Fruit fly (Drosophila melanogaster) whole organism, prepupa: ENCODE measurements around the gene CG10317.

Experiments
- Blimp-1 ChIP-seq: fragments of 200-800 bp; sonication (Bioruptor generic); optimal IDR thresholded peaks from 3 replicates; lab custom pipeline; 2017; ENCODE audit warnings: missing biosample characterization, missing genetic modification characterization, mild to moderate bottlenecking, moderate library complexity, missing genetic modification reagents
- CG10669 ChIP-seq: fragments of 200-800 bp; sonication (Bioruptor generic); optimal IDR thresholded peaks from 3 replicates; lab custom pipeline; 2018; ENCODE audit warnings: missing biosample characterization, mild to moderate bottlenecking, missing genetic modification characterization, moderate library complexity
- CG11762 ChIP-seq: fragments of 200-800 bp; sonication (Bioruptor generic); optimal IDR thresholded peaks from 3 replicates; lab custom pipeline; 2016; ENCODE audit warnings: missing biosample characterization, missing genetic modification characterization; ENCODE audit not compliant: insufficient read depth
- CG11902 ChIP-seq: fragments of 200-800 bp; sonication (Bioruptor generic); optimal IDR thresholded peaks from 3 replicates; lab custom pipeline; 2016; ENCODE audit warnings: missing biosample characterization, missing genetic modification characterization
- CG15336 ChIP-seq: fragments of 200-800 bp; sonication (Bioruptor generic); IDR thresholded peaks from 2 replicates; pipeline ENCODE4 v1.3.6; 2022; ENCODE audit warnings: missing biosample characterization, missing genetic modification characterization
- CG1621 ChIP-seq: fragments of 200-800 bp; sonication (Bioruptor generic); optimal IDR thresholded peaks from 3 replicates; lab custom pipeline; 2018; ENCODE audit warnings: missing biosample characterization, mild to moderate bottlenecking, missing genetic modification characterization
- CG16779 ChIP-seq: fragments of 200-800 bp; sonication (Bioruptor generic); optimal IDR thresholded peaks from 3 replicates; lab custom pipeline; 2017; ENCODE audit warnings: missing biosample characterization, mild to moderate bottlenecking, missing genetic modification characterization
- CG3032 ChIP-seq: fragments of 200-800 bp; optimal IDR thresholded peaks from 2 replicates; lab custom pipeline; 2019; ENCODE audit warnings: missing biosample characterization, mild to moderate bottlenecking, missing genetic modification characterization, moderate library complexity
- CG31627 ChIP-seq: fragments of 200-800 bp; sonication (Bioruptor generic); optimal IDR thresholded peaks from 3 replicates; lab custom pipeline; 2016; ENCODE audit warnings: missing biosample characterization, missing genetic modification characterization
- CG32006 ChIP-seq: fragments of 200-800 bp; sonication (Bioruptor generic); optimal IDR thresholded peaks from 3 replicates; lab custom pipeline; 2017; ENCODE audit warnings: missing biosample characterization, mild to moderate bottlenecking, missing genetic modification characterization
- CG3919 ChIP-seq: fragments of 200-800 bp; sonication (Bioruptor generic); optimal IDR thresholded peaks from 3 replicates; lab custom pipeline; 2016; ENCODE audit warnings: missing biosample characterization, missing genetic modification characterization
- CG4318 ChIP-seq: fragments of 200-800 bp; sonication (Bioruptor generic); optimal IDR thresholded peaks from 3 replicates; lab custom pipeline; 2017; ENCODE audit warnings: missing biosample characterization, mild to moderate bottlenecking, missing genetic modification characterization
- CG6792 ChIP-seq: fragments of 200-800 bp; sonication (Bioruptor generic); optimal IDR thresholded peaks from 3 replicates; lab custom pipeline; 2016; ENCODE audit warnings: missing biosample characterization, missing genetic modification characterization
- CG6854 ChIP-seq: fragments of 200-800 bp; sonication (Bioruptor generic); optimal IDR thresholded peaks from 2 replicates; lab custom pipeline; 2017; ENCODE audit warnings: missing biosample characterization, mild to moderate bottlenecking, missing genetic modification characterization
- Eip75B ChIP-seq: fragments of 200-800 bp; sonication (Bioruptor generic); optimal IDR thresholded peaks from 3 replicates; lab custom pipeline; 2016; ENCODE audit warnings: missing biosample characterization, missing genetic modification characterization
- Eip78C ChIP-seq: fragments of 200-800 bp; sonication (Bioruptor generic); peaks from one replicate; lab custom pipeline; 2016; ENCODE audit warnings: missing biosample characterization, missing genetic modification characterization
- Ets21C ChIP-seq: fragments of 200-800 bp; sonication (Bioruptor generic); optimal IDR thresholded peaks from 3 replicates; lab custom pipeline; 2016; ENCODE audit warnings: missing biosample characterization, missing genetic modification characterization
- Hr38 ChIP-seq: sonication (Bioruptor generic); optimal IDR thresholded peaks from 2 replicates; lab custom pipeline; 2016; ENCODE audit warnings: missing biosample characterization, missing genetic modification characterization
- Hr4 ChIP-seq: fragments of 200-800 bp; sonication (Bioruptor generic); optimal IDR thresholded peaks from 3 replicates; lab custom pipeline; 2016; ENCODE audit warnings: missing biosample characterization, missing genetic modification characterization
- OdsH ChIP-seq: fragments of 200-800 bp; sonication (Bioruptor generic); optimal IDR thresholded peaks from 3 replicates; lab custom pipeline; 2016; ENCODE audit warnings: missing biosample characterization, missing genetic modification characterization
- Sox15 ChIP-seq: fragments of 200-800 bp; sonication (Bioruptor generic); optimal IDR thresholded peaks from 3 replicates; lab custom pipeline; 2016; ENCODE audit warnings: missing biosample characterization, missing genetic modification characterization
- achi ChIP-seq: fragments of 200-800 bp; sonication (Bioruptor generic); optimal IDR thresholded peaks from 3 replicates; lab custom pipeline; 2016; ENCODE audit warnings: missing biosample characterization, missing genetic modification characterization
- cyc ChIP-seq: fragments of 200-800 bp; sonication (Bioruptor generic); optimal IDR thresholded peaks from 3 replicates; lab custom pipeline; 2016; ENCODE audit warnings: missing biosample characterization, missing genetic modification characterization
- eg ChIP-seq: fragments of 200-800 bp; sonication (Bioruptor generic); IDR thresholded peaks from 3 replicates; pipeline ENCODE4 v1.3.6; 2022; ENCODE audit warnings: missing biosample characterization, missing genetic modification characterization
- fkh ChIP-seq: fragments of 200-800 bp; sonication (Bioruptor generic); optimal IDR thresholded peaks from 3 replicates; lab custom pipeline; 2017; ENCODE audit warnings: missing biosample characterization, mild to moderate bottlenecking, missing genetic modification characterization, moderate library complexity
- net ChIP-seq: fragments of 200-800 bp; sonication (Bioruptor generic); optimal IDR thresholded peaks from 3 replicates; lab custom pipeline; 2016; ENCODE audit warnings: missing biosample characterization, missing genetic modification characterization
- salr ChIP-seq, 2 experiments: fragments of 200-800 bp; sonication (Bioruptor generic); optimal IDR thresholded peaks; 3 replicates each; lab custom pipeline; 2016 to 2018; ENCODE audit warnings: missing biosample characterization in 2 of 2, missing genetic modification characterization in 2 of 2, mild to moderate bottlenecking in 1 of 2
- ss ChIP-seq, 2 experiments: fragments of 200-800 bp; sonication (Bioruptor generic); optimal IDR thresholded peaks; 2 replicates in 1 of 2; 3 replicates in 1 of 2; lab custom pipeline; 2017 to 2018; ENCODE audit warnings: mild to moderate bottlenecking in 2 of 2, missing biosample characterization in 2 of 2, missing genetic modification characterization in 2 of 2, moderate library complexity in 1 of 2
- svp ChIP-seq: fragments of 200-800 bp; sonication (Bioruptor generic); peaks from one replicate; lab custom pipeline; 2016; ENCODE audit warnings: missing biosample characterization, missing genetic modification characterization
- vri ChIP-seq: fragments of 200-800 bp; sonication (Bioruptor generic); optimal IDR thresholded peaks from 3 replicates; lab custom pipeline; 2016; ENCODE audit warnings: missing biosample characterization, mild to moderate bottlenecking, missing genetic modification characterization

CG10317 gene

DNA sequence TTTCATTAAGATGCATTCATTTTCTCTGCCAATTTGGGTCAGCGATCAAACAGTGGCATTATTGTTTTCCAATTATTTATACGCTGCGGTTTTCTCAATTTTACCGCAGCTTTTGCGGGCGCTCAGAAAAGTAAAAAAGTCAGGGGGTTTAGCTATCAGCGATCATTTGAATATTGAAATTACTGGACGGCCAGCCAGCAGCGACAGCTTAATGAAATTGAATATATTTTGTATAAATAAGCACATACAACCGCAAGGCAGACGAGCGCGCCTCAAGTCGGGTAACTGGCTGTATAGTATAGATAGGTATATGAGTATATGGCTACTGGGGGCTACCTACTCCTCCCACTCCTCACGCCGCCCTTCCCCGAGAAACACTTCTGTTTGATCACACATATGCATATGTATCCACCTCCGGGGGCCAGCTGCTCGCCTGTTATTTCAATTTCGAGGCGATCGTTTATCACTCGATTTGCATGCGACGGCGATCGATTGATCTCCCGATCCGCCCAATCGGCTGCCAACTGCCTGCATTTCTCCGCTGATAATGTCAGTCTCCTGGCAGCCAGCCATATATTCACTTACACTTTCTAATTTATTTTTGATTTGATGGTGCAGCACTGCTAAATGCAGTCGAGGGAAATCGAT lies 14.0 kb downstream of the CG10317 start:
- peak; percentile 94 for TF ChIP-seq svp (GFP tag; lab: Kevin White, UChicago)
- peak; percentile 1 for TF ChIP-seq Eip78C (GFP tag; lab: Kevin White, UChicago)
- peak; percentile 9 for TF ChIP-seq net
- no peak for TF ChIP-seq CG3032 (tag; lab: Kevin White, UChicago)
- no peak for TF ChIP-seq CG4318 (GFP tag; lab: Kevin White, UChicago)
- TF ChIP-seq salr (GFP tag; optimal IDR thresholded peaks at IDR 0.05; lab: Kevin White, UChicago), result peak in 1 of 2 experiments; percentile 23
- TF ChIP-seq Ets21C, result no peak
- no peak for TF ChIP-seq vri (GFP tag; lab: Kevin White, UChicago)

DNA sequence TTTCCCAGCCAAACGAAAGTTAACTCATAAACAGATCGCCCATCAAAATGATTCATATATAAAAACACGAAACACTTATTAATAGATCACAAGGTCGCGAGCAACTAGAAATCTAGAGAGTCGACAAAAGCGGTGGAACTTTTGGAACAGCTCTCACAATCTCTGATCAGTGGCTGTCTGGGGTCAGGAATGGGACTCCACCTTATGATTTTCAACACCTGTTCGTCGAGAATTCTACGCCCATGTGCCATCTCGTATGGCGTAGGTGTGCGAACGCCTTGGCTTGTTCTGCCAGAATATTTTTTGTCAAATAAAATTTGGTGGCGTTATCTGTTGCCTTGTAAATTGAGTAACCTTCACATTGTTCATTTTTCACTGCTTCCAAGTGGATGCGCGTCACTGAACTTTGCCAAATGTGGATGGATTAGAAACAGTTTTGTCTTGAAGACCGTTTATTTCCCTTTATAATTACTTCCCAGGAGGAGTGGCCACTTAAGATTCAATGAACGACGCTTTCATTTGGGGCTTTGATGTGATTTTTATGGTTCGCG lies 14.9 kb downstream of the CG10317 start:
- TF ChIP-seq CG1621 (no peak), cyc (GFP tag; lab: Kevin White, UChicago) (no peak), svp (GFP tag; lab: Kevin White, UChicago) (peak; percentile 13), CG32006 (GFP tag; lab: Kevin White, UChicago) (no peak), fkh (GFP tag; lab: Kevin White, UChicago) (peak; percentile 16)

DNA sequence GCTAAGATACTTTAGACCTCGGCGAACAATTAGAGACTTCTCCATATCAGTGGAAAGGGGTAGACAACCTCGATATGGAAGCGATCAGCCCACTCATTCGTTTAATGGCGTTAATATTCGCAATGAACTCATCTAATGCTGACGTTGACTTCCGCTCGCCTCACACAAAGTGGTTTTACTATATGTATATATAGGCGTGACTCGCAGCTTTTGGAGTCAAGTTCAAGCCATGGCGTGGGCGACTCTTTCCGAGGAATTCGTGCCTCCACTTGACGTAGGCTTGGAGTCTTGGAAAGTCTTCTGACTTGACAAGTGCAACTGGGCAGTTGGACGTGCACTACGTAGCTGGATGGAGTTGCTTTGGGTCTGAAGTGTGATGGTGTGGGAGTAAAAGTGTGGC lies 16.7 kb downstream of the CG10317 start:
- TF ChIP-seq svp (GFP tag; lab: Kevin White, UChicago) (peak; percentile 59), cyc (GFP tag; lab: Kevin White, UChicago) (no peak), CG16779 (tag; lab: Kevin White, UChicago) (no peak)
- TF ChIP-seq, all 60 proteins: peak for 1

DNA sequence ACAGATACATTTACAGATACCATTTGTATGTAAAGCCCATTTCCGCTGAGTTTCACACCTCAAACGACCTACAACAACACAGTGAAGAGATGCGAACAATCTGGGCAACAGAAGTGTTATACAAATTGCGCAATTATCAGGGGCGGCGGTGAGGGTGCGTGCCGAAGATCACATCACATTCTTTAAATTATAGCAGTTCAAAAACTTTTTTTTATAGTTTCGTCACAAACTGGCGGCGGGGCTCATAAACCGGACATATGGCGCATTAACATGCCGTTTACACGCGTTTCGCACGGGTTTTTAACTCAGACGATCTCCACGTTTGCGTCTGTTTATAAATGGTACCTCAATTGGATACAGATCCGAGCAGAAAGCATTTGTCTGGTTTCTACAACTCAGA lies 17.1 kb downstream of the CG10317 start:
- no peak for TF ChIP-seq net
- TF ChIP-seq Eip75B (GFP tag; lab: Kevin White, UChicago), result no peak
- TF ChIP-seq CG31627 (GFP tag; lab: Kevin White, UChicago), result no peak
- peak; percentile 0 for TF ChIP-seq CG1621
- no peak for TF ChIP-seq Sox15 (GFP tag; lab: Kevin White, UChicago)

DNA sequence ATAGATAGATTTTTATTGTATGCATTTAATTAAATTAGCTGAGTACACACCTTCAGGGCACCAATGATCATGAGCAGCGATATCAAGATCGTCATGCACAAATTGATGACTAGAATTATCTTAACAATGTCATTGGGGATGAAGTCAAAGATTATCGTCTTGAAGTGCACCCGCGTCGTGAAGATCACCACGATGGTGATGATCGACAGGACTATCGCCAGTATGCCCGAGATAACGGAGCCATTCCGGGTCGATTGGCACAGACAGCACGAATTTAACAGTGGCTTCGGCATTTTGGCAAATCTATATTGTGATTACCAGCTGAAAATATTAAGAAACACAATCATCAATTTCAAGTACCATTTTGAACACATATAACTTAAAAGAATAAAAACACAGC lies 18.3 kb downstream of the CG10317 start:
- TF ChIP-seq svp (GFP tag; lab: Kevin White, UChicago) (peak; percentile 100), CG16779 (tag; lab: Kevin White, UChicago) (no peak)

DNA sequence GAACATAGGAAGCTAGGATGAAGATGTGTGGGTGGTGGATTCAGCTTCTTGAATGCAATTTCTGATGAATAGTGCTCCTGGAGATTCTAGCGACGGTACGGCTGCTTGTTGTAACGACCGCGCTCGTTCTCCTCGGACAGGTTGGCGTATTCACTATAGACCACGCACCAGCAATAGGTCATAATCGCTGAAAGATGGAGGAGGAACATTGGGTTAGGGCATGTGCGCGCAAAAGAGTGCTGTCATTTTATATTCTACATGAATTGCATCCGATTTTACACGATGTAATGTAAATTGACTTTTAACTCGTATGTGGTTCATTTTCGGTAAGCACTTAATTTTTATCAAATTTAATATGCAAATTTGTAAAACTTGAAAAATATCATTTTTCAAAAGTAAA lies 19.3 kb downstream of the CG10317 start:
- TF ChIP-seq svp (GFP tag; lab: Kevin White, UChicago) (peak; percentile 61), CG15336 (GFP tag; lab: Robert Waterston, UW) (no peak), Hr4 (GFP tag; lab: Kevin White, UChicago) (no peak), CG11902 (no peak), Eip75B (GFP tag; lab: Kevin White, UChicago) (peak; percentile 24)

DNA sequence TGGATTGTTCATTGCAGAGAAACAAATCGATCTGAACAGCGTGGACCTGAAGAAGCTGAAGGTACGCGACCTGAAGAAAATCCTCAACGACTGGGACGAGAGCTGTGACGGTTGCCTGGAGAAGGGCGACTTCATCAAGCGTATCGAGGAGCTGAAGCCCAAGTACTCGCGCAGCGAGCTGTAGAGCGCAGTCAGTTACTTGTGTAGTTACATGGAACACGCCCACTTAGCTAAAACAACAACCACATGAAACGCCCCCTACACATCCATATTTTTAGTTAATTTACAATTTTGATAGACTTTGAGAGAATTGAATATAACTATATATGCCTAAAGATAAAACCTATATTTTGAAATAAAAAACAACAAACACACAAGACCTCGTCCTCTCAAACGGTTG lies 19.9 kb downstream of the CG10317 start:
- TF ChIP-seq achi (GFP tag; lab: Kevin White, UChicago) (no peak), OdsH (no peak), CG32006 (GFP tag; lab: Kevin White, UChicago) (no peak), CG3919 (GFP tag; lab: Kevin White, UChicago) (no peak), CG11762 (GFP tag; lab: Kevin White, UChicago) (no peak), Sox15 (GFP tag; lab: Kevin White, UChicago) (no peak), CG6792 (GFP tag; lab: Kevin White, UChicago) (no peak), Hr38 (GFP tag; lab: Kevin White, UChicago) (no peak), CG10669 (GFP tag; lab: Kevin White, UChicago) (no peak), Blimp-1 (GFP tag; lab: Kevin White, UChicago) (no peak), salr (GFP tag; optimal IDR thresholded peaks at IDR 0.05; lab: Kevin White, UChicago) (no peak), CG6854 (GFP tag; lab: Kevin White, UChicago) (no peak), CG11902 (no peak), ss (GFP tag; optimal IDR thresholded peaks at IDR 0.05; lab: Kevin White, UChicago) (no peak), eg (GFP tag; lab: Robert Waterston, UW) (no peak), vri (GFP tag; lab: Kevin White, UChicago) (no peak)
